Fruit fly (Drosophila melanogaster) whole organism, embryonic: ENCODE data around the gene CG7006.
A peak's percentile ranks its signal among the peaks of the same experiment; 100 is the strongest.

Experiments
- Atf-2 ChIP-seq: fragments of 200-800 bp; sonication (Bioruptor generic); optimal IDR thresholded peaks from 2 replicates; lab custom pipeline; 2016; ENCODE audit warnings: missing biosample characterization, missing genetic modification characterization
- C15 ChIP-seq: fragments of 200-800 bp; sonication (Bioruptor generic); IDR thresholded peaks from 3 replicates; pipeline ENCODE4 v1.3.6; 2022; ENCODE audit warnings: missing biosample characterization, missing genetic modification characterization
- CG10209 ChIP-seq: fragments of 200-800 bp; sonication (Bioruptor generic); optimal IDR thresholded peaks from 3 replicates; lab custom pipeline; 2017; ENCODE audit warnings: missing biosample characterization, mild to moderate bottlenecking, missing genetic modification characterization, missing genetic modification reagents
- CG10462 ChIP-seq: fragments of 200-800 bp; sonication (Bioruptor generic); optimal IDR thresholded peaks from 2 replicates; lab custom pipeline; 2016; ENCODE audit warnings: missing biosample characterization, missing genetic modification characterization
- CG10979 ChIP-seq: fragments of 200-800 bp; sonication (Bioruptor generic); optimal IDR thresholded peaks from 2 replicates; lab custom pipeline; 2018; ENCODE audit warnings: missing biosample characterization, mild to moderate bottlenecking, missing genetic modification characterization, moderate library complexity
- CG11560 ChIP-seq: fragments of 200-800 bp; sonication (Bioruptor generic); IDR thresholded peaks from 3 replicates; pipeline ENCODE4 v1.3.6; 2022; ENCODE audit warnings: missing biosample characterization, missing genetic modification characterization
- CG12236 ChIP-seq: fragments of 200-800 bp; sonication (Bioruptor generic); optimal IDR thresholded peaks from 2 replicates; lab custom pipeline; 2016; ENCODE audit warnings: missing biosample characterization, missing genetic modification characterization
- CG1233 ChIP-seq: fragments of 200-800 bp; sonication (Bioruptor generic); optimal IDR thresholded peaks from 4 replicates; lab custom pipeline; 2018; ENCODE audit warnings: missing biosample characterization, mild to moderate bottlenecking, missing genetic modification characterization
- CG13624 ChIP-seq: fragments of 200-800 bp; sonication (Bioruptor generic); optimal IDR thresholded peaks from 2 replicates; lab custom pipeline; 2016; ENCODE audit warnings: missing biosample characterization, missing genetic modification characterization
- CG14014 ChIP-seq: fragments of 200-800 bp; sonication (Bioruptor generic); IDR thresholded peaks from 2 replicates; pipeline ENCODE4 v1.3.6; 2022; ENCODE audit warnings: missing biosample characterization, missing genetic modification characterization
- CG1529 ChIP-seq: fragments of 200-800 bp; sonication (Bioruptor generic); optimal IDR thresholded peaks from 3 replicates; lab custom pipeline; 2018; ENCODE audit warnings: missing biosample characterization, missing genetic modification characterization
- CG17186 ChIP-seq: fragments of 200-800 bp; sonication (Bioruptor generic); optimal IDR thresholded peaks from 3 replicates; lab custom pipeline; 2017; ENCODE audit warnings: missing biosample characterization, missing genetic modification reagents, missing genetic modification characterization
- CG17361 ChIP-seq: fragments of 200-800 bp; sonication (Bioruptor generic); IDR thresholded peaks from 3 replicates; pipeline ENCODE4 v1.3.6; 2022; ENCODE audit warnings: missing biosample characterization, missing genetic modification characterization
- CG30020 ChIP-seq: fragments of 200-800 bp; optimal IDR thresholded peaks from 2 replicates; lab custom pipeline; 2019; ENCODE audit warnings: missing biosample characterization, mild to moderate bottlenecking, missing genetic modification characterization, moderate library complexity
- CG32772 ChIP-seq: fragments of 200-800 bp; sonication (Bioruptor generic); IDR thresholded peaks from 2 replicates; pipeline ENCODE4 v1.3.6; 2022; ENCODE audit warnings: missing biosample characterization, missing genetic modification characterization
- CG34224 ChIP-seq: fragments of 200-800 bp; sonication (Bioruptor generic); IDR thresholded peaks from 3 replicates; pipeline ENCODE4 v1.3.6; 2022; ENCODE audit warnings: missing biosample characterization, missing genetic modification characterization; ENCODE audit not compliant: partially characterized antibody
- CG4730 ChIP-seq: fragments of 200-800 bp; sonication (Bioruptor generic); IDR thresholded peaks from 2 replicates; pipeline ENCODE4 v1.3.6; 2022; ENCODE audit warnings: missing biosample characterization, missing genetic modification characterization
- CG8765 ChIP-seq: fragments of 200-800 bp; sonication (Bioruptor generic); IDR thresholded peaks from 2 replicates; pipeline ENCODE4 v1.3.6; 2022; ENCODE audit warnings: missing biosample characterization, missing genetic modification characterization
- CG9797 ChIP-seq: fragments of 200-800 bp; sonication (Bioruptor generic); optimal IDR thresholded peaks from 3 replicates; lab custom pipeline; 2018; ENCODE audit warnings: missing biosample characterization, mild to moderate bottlenecking, missing genetic modification characterization
- Dref ChIP-seq: fragments of 200-800 bp; sonication (Bioruptor generic); IDR thresholded peaks from 2 replicates; pipeline ENCODE4 v1.3.6; 2022; ENCODE audit warnings: missing biosample characterization, missing genetic modification characterization
- Drgx ChIP-seq: fragments of 200-800 bp; sonication (Bioruptor generic); IDR thresholded peaks from 2 replicates; pipeline ENCODE4 v1.3.6; 2022; ENCODE audit warnings: missing biosample characterization, missing genetic modification characterization
- HLH3B ChIP-seq: fragments of 200-800 bp; sonication (Bioruptor generic); IDR thresholded peaks from 2 replicates; pipeline ENCODE4 v1.3.6; 2022; ENCODE audit warnings: missing biosample characterization, missing genetic modification characterization
- Hand ChIP-seq: fragments of 200-800 bp; sonication (Bioruptor generic); optimal IDR thresholded peaks from 2 replicates; lab custom pipeline; 2017; ENCODE audit warnings: mild to moderate bottlenecking, missing biosample characterization, missing genetic modification reagents, missing genetic modification characterization
- Hey ChIP-seq: fragments of 200-800 bp; sonication (Bioruptor generic); optimal IDR thresholded peaks from 3 replicates; lab custom pipeline; 2018; ENCODE audit warnings: missing biosample characterization, mild to moderate bottlenecking, missing genetic modification characterization
- Hr51 ChIP-seq, 2 experiments: fragments of 200-800 bp; sonication (Bioruptor generic); optimal IDR thresholded peaks; 2 replicates in 1 of 2; 3 replicates in 1 of 2; lab custom pipeline; 2016 to 2018; ENCODE audit warnings: missing biosample characterization in 2 of 2, missing genetic modification characterization in 2 of 2, mild to moderate bottlenecking in 1 of 2, moderate library complexity in 1 of 2
- MBD-R2 ChIP-seq: fragments of 200-800 bp; sonication (Bioruptor generic); IDR thresholded peaks from 2 replicates; pipeline ENCODE4 v1.3.6; 2022; ENCODE audit warnings: missing biosample characterization, missing genetic modification characterization
- Mrtf ChIP-seq: fragments of 200-800 bp; sonication (Bioruptor generic); IDR thresholded peaks from 3 replicates; pipeline ENCODE4 v1.3.6; 2022; ENCODE audit warnings: missing biosample characterization, missing genetic modification characterization
- Oaz ChIP-seq: fragments of 200-800 bp; sonication (Bioruptor generic); IDR thresholded peaks from 2 replicates; pipeline ENCODE4 v1.3.6; 2022; ENCODE audit warnings: missing biosample characterization, missing genetic modification characterization
- Opbp ChIP-seq: fragments of 200-800 bp; sonication (Bioruptor generic); IDR thresholded peaks from 3 replicates; pipeline ENCODE4 v1.3.6; 2022; ENCODE audit warnings: missing biosample characterization, missing genetic modification characterization; ENCODE audit not compliant: partially characterized antibody
- Scr ChIP-seq: fragments of 200-800 bp; sonication (Bioruptor generic); IDR thresholded peaks from 2 replicates; pipeline ENCODE4 v1.3.6; 2022; ENCODE audit warnings: missing biosample characterization, missing genetic modification characterization; ENCODE audit not compliant: partially characterized antibody
- Sin3A ChIP-seq: fragments of >200 bp; optimal IDR thresholded peaks from 2 replicates; lab custom pipeline; 2018
- Sox100B ChIP-seq: fragments of 200-800 bp; sonication (Bioruptor generic); optimal IDR thresholded peaks from 3 replicates; lab custom pipeline; 2018; ENCODE audit warnings: missing biosample characterization, mild to moderate bottlenecking, missing genetic modification characterization
- bigmax ChIP-seq: fragments of 200-800 bp; sonication (Bioruptor generic); optimal IDR thresholded peaks from 2 replicates; lab custom pipeline; 2018; ENCODE audit warnings: missing biosample characterization, mild to moderate bottlenecking, missing genetic modification characterization
- cas ChIP-seq: fragments of 200-800 bp; sonication (Bioruptor generic); IDR thresholded peaks from 2 replicates; pipeline ENCODE4 v1.3.6; 2022; ENCODE audit warnings: missing biosample characterization, missing genetic modification characterization
- crol ChIP-seq: fragments of 200-800 bp; sonication (Bioruptor generic); IDR thresholded peaks from 2 replicates; pipeline ENCODE4 v1.3.6; 2022; ENCODE audit warnings: missing biosample characterization, missing genetic modification characterization
- dmrt11E ChIP-seq: fragments of 200-800 bp; sonication (Bioruptor generic); optimal IDR thresholded peaks from 3 replicates; lab custom pipeline; 2018; ENCODE audit warnings: missing biosample characterization, mild to moderate bottlenecking, missing genetic modification characterization, moderate library complexity
- ewg ChIP-seq: fragments of 200-800 bp; sonication (Bioruptor generic); optimal IDR thresholded peaks from 3 replicates; lab custom pipeline; 2017; ENCODE audit warnings: mild to moderate bottlenecking, missing biosample characterization, missing genetic modification reagents, missing genetic modification characterization
- exex ChIP-seq: fragments of 200-800 bp; sonication (Bioruptor generic); optimal IDR thresholded peaks from 4 replicates; lab custom pipeline; 2018; ENCODE audit warnings: missing biosample characterization, mild to moderate bottlenecking, missing genetic modification characterization, moderate library complexity
- fd96Cb ChIP-seq: fragments of 200-800 bp; sonication (Bioruptor generic); optimal IDR thresholded peaks from 2 replicates; lab custom pipeline; 2018; ENCODE audit warnings: missing biosample characterization, mild to moderate bottlenecking, missing genetic modification characterization, moderate library complexity
- gt ChIP-seq: fragments of 200-800 bp; sonication (Bioruptor generic); IDR thresholded peaks from 2 replicates; pipeline ENCODE4 v1.3.6; 2022; ENCODE audit warnings: missing biosample characterization, missing genetic modification characterization
- h ChIP-seq: fragments of >200 bp; optimal IDR thresholded peaks from 2 replicates; lab custom pipeline; 2017
- kah ChIP-seq: fragments of 200-800 bp; sonication (Bioruptor generic); optimal IDR thresholded peaks from 2 replicates; lab custom pipeline; 2018; ENCODE audit warnings: missing biosample characterization, mild to moderate bottlenecking, missing genetic modification characterization
- ken ChIP-seq: fragments of 200-800 bp; sonication (Bioruptor generic); IDR thresholded peaks from 3 replicates; pipeline ENCODE4 v1.3.6; 2022; ENCODE audit warnings: missing biosample characterization, missing genetic modification characterization
- klu ChIP-seq: fragments of 200-800 bp; sonication (Bioruptor generic); IDR thresholded peaks from 2 replicates; pipeline ENCODE4 v1.3.6; 2022; ENCODE audit warnings: missing biosample characterization, missing genetic modification characterization
- nerfin-1 ChIP-seq: fragments of 200-800 bp; sonication (Bioruptor generic); optimal IDR thresholded peaks from 3 replicates; lab custom pipeline; 2019; ENCODE audit warnings: missing biosample characterization, mild to moderate bottlenecking, missing genetic modification characterization, moderate library complexity
- repo ChIP-seq: fragments of 200-800 bp; sonication (Bioruptor generic); optimal IDR thresholded peaks from 2 replicates; lab custom pipeline; 2016; ENCODE audit warnings: missing biosample characterization, missing genetic modification characterization
- run ChIP-seq: fragments of 200-800 bp; sonication (Bioruptor generic); optimal IDR thresholded peaks from 3 replicates; lab custom pipeline; 2018; ENCODE audit warnings: missing biosample characterization, mild to moderate bottlenecking, missing genetic modification characterization
- slou ChIP-seq: fragments of 200-800 bp; sonication (Bioruptor generic); optimal IDR thresholded peaks from 3 replicates; lab custom pipeline; 2016; ENCODE audit warnings: missing biosample characterization, missing genetic modification characterization
- sna ChIP-seq: fragments of 200-800 bp; sonication (Bioruptor generic); IDR thresholded peaks from 2 replicates; pipeline ENCODE4 v1.3.6; 2022; ENCODE audit warnings: missing biosample characterization, missing genetic modification characterization; ENCODE audit not compliant: partially characterized antibody
- sqz ChIP-seq: fragments of 200-800 bp; sonication (Bioruptor generic); optimal IDR thresholded peaks from 3 replicates; lab custom pipeline; 2018; ENCODE audit warnings: missing biosample characterization, mild to moderate bottlenecking, missing genetic modification characterization

The CG7006 gene

dm6 chr3R:24816993-24817854 is 33.2 kb upstream of the CG7006 start, which contains the start of the genes CG5808 and Saf-B (continued):
- TF ChIP-seq Hr51 (GFP tag; optimal IDR thresholded peaks at IDR 0.05; lab: Kevin White, UChicago), result no peak
- peak; percentile 56 for TF ChIP-seq sna (GFP tag; lab: Robert Waterston, UW)
- no peak for TF ChIP-seq CG4730
- no peak for TF ChIP-seq h (lab: Kevin White, UChicago)
- TF ChIP-seq CG13624 (GFP tag; lab: Kevin White, UChicago), result no peak
- no peak; the same call in 1 of the 2 replicates for TF ChIP-seq klu (GFP tag; lab: Robert Waterston, UW)
- no peak for TF ChIP-seq Mrtf
- TF ChIP-seq bigmax (GFP tag; lab: Kevin White, UChicago), result no peak
- TF ChIP-seq Hand (GFP tag; lab: Kevin White, UChicago), result no peak
- no peak for TF ChIP-seq run (tag; lab: Kevin White, UChicago)
- no peak for TF ChIP-seq CG14014
- TF ChIP-seq CG1233 (GFP tag; lab: Kevin White, UChicago), result no peak
- TF ChIP-seq sqz (GFP tag; lab: Kevin White, UChicago), result no peak
- TF ChIP-seq Sin3A (lab: Kevin White, UChicago), result no peak
- TF ChIP-seq CG34224, result peak; percentile 85
- TF ChIP-seq Scr (GFP tag; lab: Robert Waterston, UW), result peak; percentile 86
- TF ChIP-seq CG17186 (GFP tag; lab: Kevin White, UChicago), result no peak
- TF ChIP-seq Atf-2, result no peak
- no peak for TF ChIP-seq crol (GFP tag; lab: Robert Waterston, UW)
- peak; percentile 56 for TF ChIP-seq CG30020 (tag; lab: Kevin White, UChicago)
- peak; percentile 82 for TF ChIP-seq Dref (GFP tag; lab: Robert Waterston, UW)
- no peak; the same call in 2 of the 3 replicates for TF ChIP-seq CG17361
- no peak for TF ChIP-seq exex (tag; lab: Kevin White, UChicago)
- TF ChIP-seq nerfin-1 (tag; lab: Kevin White, UChicago), result peak; percentile 49
- TF ChIP-seq Sox100B, result no peak
- TF ChIP-seq cas (GFP tag; lab: Robert Waterston, UW), result no peak
- no peak for TF ChIP-seq slou
- no peak for TF ChIP-seq ken (GFP tag; lab: Robert Waterston, UW)
- TF ChIP-seq HLH3B (GFP tag; lab: Robert Waterston, UW), result peak; percentile 31; the same call in 1 of the 2 replicates
- no peak for TF ChIP-seq CG1529
- no peak for TF ChIP-seq CG10462 (GFP tag; lab: Kevin White, UChicago)
- TF ChIP-seq gt (GFP tag; lab: Robert Waterston, UW), result no peak
- TF ChIP-seq CG8765 (GFP tag; lab: Robert Waterston, UW), result no peak
- TF ChIP-seq Oaz, result no peak
- peak; percentile 8; the same call in 1 of the 2 replicates for TF ChIP-seq MBD-R2 (GFP tag; lab: Robert Waterston, UW)
- TF ChIP-seq repo (GFP tag; lab: Kevin White, UChicago), result no peak
- TF ChIP-seq Opbp (GFP tag; lab: Robert Waterston, UW), result peak; percentile 80
- no peak for TF ChIP-seq Hey (tag; lab: Kevin White, UChicago)
- no peak for TF ChIP-seq CG12236 (GFP tag; lab: Kevin White, UChicago)
- no peak for TF ChIP-seq kah (GFP tag; lab: Kevin White, UChicago)
- TF ChIP-seq dmrt11E (tag; lab: Kevin White, UChicago), result peak; percentile 29
- no peak for TF ChIP-seq Drgx
- TF ChIP-seq CG32772 (GFP tag; lab: Robert Waterston, UW), result no peak; the same call in 1 of the 2 replicates
- peak; percentile 38 for TF ChIP-seq fd96Cb (tag; lab: Kevin White, UChicago)
- peak; percentile 92 for TF ChIP-seq CG11560 (tag; lab: Robert Waterston, UW)
- TF ChIP-seq ewg (GFP tag; lab: Kevin White, UChicago), result peak; percentile 31
- TF ChIP-seq CG10979, result peak; percentile 28
- no peak for TF ChIP-seq C15 (GFP tag; lab: Robert Waterston, UW)
- no peak for TF ChIP-seq CG10209 (GFP tag; lab: Kevin White, UChicago)
- TF ChIP-seq CG9797 (GFP tag; lab: Kevin White, UChicago), result no peak
